Fruit fly (Drosophila melanogaster) whole organism, embryonic: Measurements from ENCODE around the gene alpha-Est7.

Experiments used
- Aef1 ChIP-seq: fragments of 200-800 bp; sonication (Bioruptor generic); IDR thresholded peaks from 3 replicates; pipeline ENCODE4 v1.3.6; 2022; ENCODE audit warnings: missing biosample characterization, missing genetic modification characterization
- Atf-2 ChIP-seq: fragments of 200-800 bp; sonication (Bioruptor generic); optimal IDR thresholded peaks from 2 replicates; lab custom pipeline; 2016; ENCODE audit warnings: missing biosample characterization, missing genetic modification characterization
- CG12769 ChIP-seq: fragments of 200-800 bp; sonication (Bioruptor generic); optimal IDR thresholded peaks from 2 replicates; lab custom pipeline; 2019; ENCODE audit warnings: missing biosample characterization, mild to moderate bottlenecking, missing genetic modification characterization, moderate library complexity
- CG13296 ChIP-seq: fragments of 200-800 bp; sonication (Bioruptor generic); optimal IDR thresholded peaks from 3 replicates; lab custom pipeline; 2018; ENCODE audit warnings: missing biosample characterization, mild to moderate bottlenecking, missing genetic modification characterization
- CG14710 ChIP-seq: fragments of 200-800 bp; sonication (Bioruptor generic); optimal IDR thresholded peaks from 3 replicates; lab custom pipeline; 2019; ENCODE audit warnings: missing biosample characterization, mild to moderate bottlenecking, missing genetic modification characterization, moderate library complexity
- CG14965 ChIP-seq: fragments of 200-800 bp; sonication (Bioruptor generic); optimal IDR thresholded peaks from 2 replicates; lab custom pipeline; 2016; ENCODE audit warnings: missing biosample characterization, missing genetic modification characterization, borderline replicate concordance
- CG2120 ChIP-seq: fragments of 200-800 bp; sonication (Bioruptor generic); optimal IDR thresholded peaks from 3 replicates; lab custom pipeline; 2016; ENCODE audit warnings: missing biosample characterization, missing genetic modification characterization
- CG31365 ChIP-seq: fragments of 200-800 bp; sonication (Bioruptor generic); optimal IDR thresholded peaks from 2 replicates; lab custom pipeline; 2018; ENCODE audit warnings: missing biosample characterization, mild to moderate bottlenecking, missing genetic modification characterization
- CG34376 ChIP-seq: fragments of 200-800 bp; sonication (Bioruptor generic); optimal IDR thresholded peaks from 2 replicates; lab custom pipeline; 2018; ENCODE audit warnings: missing biosample characterization, mild to moderate bottlenecking, missing genetic modification characterization
- CG4282 ChIP-seq: fragments of 200-800 bp; sonication (Bioruptor generic); optimal IDR thresholded peaks from 2 replicates; lab custom pipeline; 2016; ENCODE audit warnings: missing biosample characterization, missing genetic modification characterization
- CG4328 ChIP-seq: fragments of 200-800 bp; sonication (Bioruptor generic); optimal IDR thresholded peaks from 3 replicates; lab custom pipeline; 2017; ENCODE audit warnings: missing biosample characterization, missing genetic modification reagents, missing genetic modification characterization
- CG5245 ChIP-seq: fragments of 200-800 bp; sonication (Bioruptor generic); optimal IDR thresholded peaks from 3 replicates; lab custom pipeline; 2016; ENCODE audit warnings: missing biosample characterization, missing genetic modification characterization
- CG7556 ChIP-seq: fragments of 200-800 bp; sonication (Bioruptor generic); optimal IDR thresholded peaks from 2 replicates; lab custom pipeline; 2017; ENCODE audit warnings: missing biosample characterization, mild to moderate bottlenecking, missing genetic modification characterization
- CG7987 ChIP-seq: fragments of 200-800 bp; sonication (Bioruptor generic); optimal IDR thresholded peaks from 2 replicates; lab custom pipeline; 2018; ENCODE audit warnings: missing biosample characterization, mild to moderate bottlenecking, missing genetic modification characterization, moderate library complexity
- CG8281 ChIP-seq: fragments of 200-800 bp; sonication (Bioruptor generic); optimal IDR thresholded peaks from 2 replicates; lab custom pipeline; 2018; ENCODE audit warnings: missing biosample characterization, mild to moderate bottlenecking, missing genetic modification characterization, moderate library complexity
- Dfd ChIP-seq, 2 experiments: fragments of >200 bp; optimal IDR thresholded peaks; 2 replicates each; lab custom pipeline; 2017; ENCODE audit warnings: missing biosample characterization in 2 of 2, missing genetic modification characterization in 2 of 2
- Fer1 ChIP-seq: fragments of 200-800 bp; sonication (Bioruptor generic); optimal IDR thresholded peaks from 2 replicates; lab custom pipeline; 2017; ENCODE audit warnings: missing biosample characterization, mild to moderate bottlenecking, missing genetic modification characterization
- Gsc ChIP-seq: fragments of 200-800 bp; sonication (Bioruptor generic); IDR thresholded peaks from 2 replicates; pipeline ENCODE4 v1.3.6; 2022; ENCODE audit warnings: missing biosample characterization, missing genetic modification characterization
- HmgD ChIP-seq: fragments of 200-800 bp; sonication (Bioruptor generic); optimal IDR thresholded peaks from 3 replicates; lab custom pipeline; 2016; ENCODE audit warnings: missing biosample characterization, missing genetic modification characterization
- Hsf ChIP-seq: fragments of 200-800 bp; sonication (Bioruptor generic); optimal IDR thresholded peaks from 3 replicates; lab custom pipeline; 2016; ENCODE audit warnings: missing biosample characterization, missing genetic modification characterization
- Med ChIP-seq: fragments of 200-800 bp; sonication (Bioruptor generic); peaks from one replicate; lab custom pipeline; 2016; ENCODE audit warnings: missing biosample characterization, missing genetic modification characterization, mild to moderate bottlenecking, inconsistent platforms, moderate library complexity
- Myb ChIP-seq: fragments of 200-800 bp; sonication (Bioruptor generic); optimal IDR thresholded peaks from 2 replicates; lab custom pipeline; 2016; ENCODE audit warnings: missing biosample characterization, missing genetic modification characterization
- Pdp1 ChIP-seq, 2 experiments: fragments of 200-800 bp; sonication (Bioruptor generic); optimal IDR thresholded peaks; 3 replicates each; lab custom pipeline; 2016; ENCODE audit warnings: missing biosample characterization in 2 of 2, missing genetic modification characterization in 2 of 2, mild to moderate bottlenecking in 1 of 2, moderate library complexity in 1 of 2
- Spps ChIP-seq: fragments of 200-800 bp; sonication (Bioruptor generic); optimal IDR thresholded peaks from 2 replicates; lab custom pipeline; 2018; ENCODE audit warnings: missing biosample characterization, mild to moderate bottlenecking, missing genetic modification characterization
- YL-1 ChIP-seq: fragments of 200-800 bp; sonication (Bioruptor generic); optimal IDR thresholded peaks from 3 replicates; lab custom pipeline; 2017; ENCODE audit warnings: missing biosample characterization, mild to moderate bottlenecking, missing genetic modification characterization
- ash1 ChIP-seq: fragments of 200-800 bp; sonication (Bioruptor generic); optimal IDR thresholded peaks from 2 replicates; lab custom pipeline; 2018; ENCODE audit warnings: missing biosample characterization, mild to moderate bottlenecking, missing genetic modification characterization
- chinmo ChIP-seq: fragments of 200-800 bp; sonication (Bioruptor generic); IDR thresholded peaks from 4 replicates; pipeline ENCODE4 v1.3.6; 2022; ENCODE audit warnings: missing biosample characterization, missing genetic modification characterization; ENCODE audit not compliant: partially characterized antibody
- chm ChIP-seq: fragments of 200-800 bp; sonication (Bioruptor generic); IDR thresholded peaks from 2 replicates; pipeline ENCODE4 v1.3.6; 2022; ENCODE audit warnings: missing biosample characterization, missing genetic modification characterization
- corto ChIP-seq: fragments of 200-800 bp; sonication (Bioruptor generic); optimal IDR thresholded peaks from 2 replicates; lab custom pipeline; 2016; ENCODE audit warnings: missing biosample characterization, mild to moderate bottlenecking, missing genetic modification characterization, moderate library complexity
- dysf ChIP-seq: fragments of 200-800 bp; sonication (Bioruptor generic); IDR thresholded peaks from 3 replicates; pipeline ENCODE4 v1.3.6; 2022; ENCODE audit warnings: missing biosample characterization, missing genetic modification characterization
- en ChIP-seq: fragments of 200-800 bp; sonication (Bioruptor generic); optimal IDR thresholded peaks from 2 replicates; lab custom pipeline; 2016; ENCODE audit warnings: missing biosample characterization, missing genetic modification characterization
- esg ChIP-seq: fragments of 200-800 bp; sonication (Bioruptor generic); conservative IDR thresholded peaks from 2 replicates; pipeline ENCODE4 v1.3.6; 2022; ENCODE audit warnings: missing biosample characterization, missing genetic modification characterization
- exex ChIP-seq: fragments of 200-800 bp; sonication (Bioruptor generic); optimal IDR thresholded peaks from 4 replicates; lab custom pipeline; 2018; ENCODE audit warnings: missing biosample characterization, mild to moderate bottlenecking, missing genetic modification characterization, moderate library complexity
- gro ChIP-seq: fragments of 200-800 bp; sonication (Bioruptor generic); optimal IDR thresholded peaks from 2 replicates; lab custom pipeline; 2016; ENCODE audit warnings: missing biosample characterization, missing genetic modification characterization
- hbn ChIP-seq: fragments of 200-800 bp; sonication (Bioruptor generic); IDR thresholded peaks from 2 replicates; pipeline ENCODE4 v1.3.6; 2022; ENCODE audit warnings: missing biosample characterization, missing genetic modification characterization; ENCODE audit not compliant: partially characterized antibody
- klu ChIP-seq: fragments of 200-800 bp; sonication (Bioruptor generic); IDR thresholded peaks from 2 replicates; pipeline ENCODE4 v1.3.6; 2022; ENCODE audit warnings: missing biosample characterization, missing genetic modification characterization
- knrl ChIP-seq: fragments of 200-800 bp; sonication (Bioruptor generic); IDR thresholded peaks from 3 replicates; pipeline ENCODE4 v1.3.6; 2022; ENCODE audit warnings: missing biosample characterization, missing genetic modification characterization; ENCODE audit not compliant: partially characterized antibody
- lab ChIP-seq: fragments of 200-800 bp; sonication (Bioruptor generic); optimal IDR thresholded peaks from 3 replicates; lab custom pipeline; 2017; ENCODE audit warnings: missing biosample characterization, missing genetic modification characterization, mild to moderate bottlenecking, moderate library complexity, missing genetic modification reagents
- maf-S ChIP-seq: fragments of 200-800 bp; sonication (Bioruptor generic); optimal IDR thresholded peaks from 2 replicates; lab custom pipeline; 2016; ENCODE audit warnings: missing biosample characterization, missing genetic modification characterization
- mirr ChIP-seq: fragments of 200-800 bp; sonication (Bioruptor generic); optimal IDR thresholded peaks from 3 replicates; lab custom pipeline; 2018; ENCODE audit warnings: missing biosample characterization, mild to moderate bottlenecking, missing genetic modification characterization
- otp ChIP-seq: fragments of 200-800 bp; sonication (Bioruptor generic); IDR thresholded peaks from 3 replicates; pipeline ENCODE4, ENCODE4 v1.3.6; 2022; ENCODE audit warnings: missing biosample characterization, missing genetic modification characterization
- p53 ChIP-seq: fragments of 200-800 bp; sonication (Bioruptor generic); optimal IDR thresholded peaks from 2 replicates; lab custom pipeline; 2016; ENCODE audit warnings: missing biosample characterization, missing genetic modification characterization
- peb ChIP-seq: fragments of 200-800 bp; sonication (Bioruptor generic); IDR thresholded peaks from 2 replicates; pipeline ENCODE4 v1.3.6; 2022; ENCODE audit warnings: missing biosample characterization, missing genetic modification characterization
- row ChIP-seq: fragments of 200-800 bp; sonication (Bioruptor generic); IDR thresholded peaks from 3 replicates; pipeline ENCODE4 v1.3.6; 2022; ENCODE audit warnings: missing biosample characterization, missing genetic modification characterization
- sd ChIP-seq: fragments of 200-800 bp; sonication (Bioruptor generic); optimal IDR thresholded peaks from 3 replicates; lab custom pipeline; 2018; ENCODE audit warnings: missing biosample characterization, mild to moderate bottlenecking, missing genetic modification characterization, moderate library complexity
- sug ChIP-seq: fragments of 200-800 bp; optimal IDR thresholded peaks from 2 replicates; lab custom pipeline; 2019; ENCODE audit warnings: missing biosample characterization, mild to moderate bottlenecking, missing genetic modification characterization, moderate library complexity
- ttk ChIP-seq: fragments of 200-800 bp; sonication (Bioruptor generic); IDR thresholded peaks from 2 replicates; pipeline ENCODE4 v2.1.2; 2022; ENCODE audit warnings: missing biosample characterization, missing genetic modification characterization

The alpha-Est7 gene

dm6 chr3R:7497488-7497887 is 26.1 kb downstream of the alpha-Est7 start:
- TF ChIP-seq ash1 (GFP tag; lab: Kevin White, UChicago) (no peak), sug (tag; lab: Kevin White, UChicago) (peak; percentile 65), sd (peak; percentile 52), corto (GFP tag; lab: Kevin White, UChicago) (peak; percentile 26), exex (tag; lab: Kevin White, UChicago) (peak; percentile 77), CG34376 (GFP tag; lab: Kevin White, UChicago) (peak; percentile 67), Fer1 (GFP tag; lab: Kevin White, UChicago) (peak; percentile 8), lab (peak; percentile 48), otp (GFP tag; lab: Robert Waterston, UW) (no peak), chm (GFP tag; lab: Robert Waterston, UW) (no peak), mirr (peak; percentile 73), Pdp1 (GFP tag; optimal IDR thresholded peaks at IDR 0.05; lab: Kevin White, UChicago) (peak in 1 of 2 experiments; percentile 79), chinmo (GFP tag; lab: Robert Waterston, UW) (0 out of 4 replicates have a peak, but pooled peaks have one; percentile 63), CG4328 (GFP tag; lab: Kevin White, UChicago) (no peak), Med (peak; percentile 65), CG7556 (no peak)

- TF ChIP-seq maf-S (GFP tag; lab: Kevin White, UChicago), result no peak
- no peak for TF ChIP-seq CG14965
- TF ChIP-seq Spps, result no peak
- TF ChIP-seq CG12769, result no peak
- no peak for TF ChIP-seq klu (GFP tag; lab: Robert Waterston, UW)
- TF ChIP-seq Atf-2, result no peak
Measured at dm6 chr3R:7493745-7494144, 29.8 kb downstream of the alpha-Est7 start, which contains the start of gene alpha-Est10. alpha-Est10 (minus strand) TSS chr3R:7493845.

dm6 chr3R:7493171-7493570 is 30.4 kb downstream of the alpha-Est7 start, which contains the start of gene CG42656:
CG42656 (minus strand) TSS chr3R:7493271.
- no peak for TF ChIP-seq Gsc
- TF ChIP-seq Med, result peak; percentile 35
- no peak for TF ChIP-seq HmgD (GFP tag; lab: Kevin White, UChicago)

- no peak for TF ChIP-seq YL-1
- no peak for TF ChIP-seq CG8281
- peak; percentile 33; the same call in 2 of the 3 replicates for TF ChIP-seq knrl (GFP tag; lab: Robert Waterston, UW)
- peak; percentile 67 for TF ChIP-seq gro (GFP tag; lab: Kevin White, UChicago)
- no peak for TF ChIP-seq CG4282 (GFP tag; lab: Kevin White, UChicago)
- no peak for TF ChIP-seq Myb (GFP tag; lab: Kevin White, UChicago)
- TF ChIP-seq p53, result no peak
- peak; percentile 66 for TF ChIP-seq row (GFP tag; lab: Robert Waterston, UW)
- TF ChIP-seq Hsf, result no peak
- no peak for TF ChIP-seq CG5245
- no peak for TF ChIP-seq en
- no peak for TF ChIP-seq CG14710
- no peak for TF ChIP-seq ttk (GFP tag; lab: Robert Waterston, UW)
- TF ChIP-seq dysf, result peak; percentile 32; the same call in 1 of the 3 replicates
- no peak for TF ChIP-seq CG13296 (GFP tag; lab: Kevin White, UChicago)
- no peak for TF ChIP-seq hbn
- peak; percentile 24 for TF ChIP-seq CG2120
- TF ChIP-seq Aef1 (GFP tag; lab: Robert Waterston, UW), result no peak
- TF ChIP-seq CG7987 (GFP tag; lab: Kevin White, UChicago), result no peak
- TF ChIP-seq peb (GFP tag; lab: Robert Waterston, UW), result no peak
- no peak for TF ChIP-seq CG31365 (tag; lab: Kevin White, UChicago)
- TF ChIP-seq sug (tag; lab: Kevin White, UChicago), result no peak
- no peak for TF ChIP-seq Dfd (GFP tag; optimal IDR thresholded peaks at IDR 0.05; lab: Kevin White, UChicago)
- 0 out of 2 replicates have a peak, but pooled peaks have one; percentile 10 for TF ChIP-seq esg (GFP tag; lab: Robert Waterston, UW)
Measured at dm6 chr3R:7492099-7492498, 31.5 kb downstream of the alpha-Est7 start.
